Fruit fly (Drosophila melanogaster) whole organism, prepupa: ENCODE data around the gene ORMDL.
A peak's percentile ranks its signal among the peaks of the same experiment; 100 is the strongest.

ENCODE experiments used
- CG11294 ChIP-seq: fragments of 200-800 bp; sonication (Bioruptor generic); IDR thresholded peaks from 2 replicates; pipeline ENCODE4 v1.3.6; 2022; ENCODE audit warnings: missing biosample characterization, missing genetic modification characterization
- CG32006 ChIP-seq: fragments of 200-800 bp; sonication (Bioruptor generic); optimal IDR thresholded peaks from 3 replicates; lab custom pipeline; 2017; ENCODE audit warnings: missing biosample characterization, mild to moderate bottlenecking, missing genetic modification characterization
- CG6276 ChIP-seq: fragments of 200-800 bp; sonication (Bioruptor generic); optimal IDR thresholded peaks from 2 replicates; lab custom pipeline; 2017; ENCODE audit warnings: missing biosample characterization, mild to moderate bottlenecking, missing genetic modification characterization
- CG6792 ChIP-seq: fragments of 200-800 bp; sonication (Bioruptor generic); optimal IDR thresholded peaks from 3 replicates; lab custom pipeline; 2016; ENCODE audit warnings: missing biosample characterization, missing genetic modification characterization
- CG6808 ChIP-seq: fragments of 200-800 bp; sonication (Bioruptor generic); optimal IDR thresholded peaks from 3 replicates; lab custom pipeline; 2017; ENCODE audit warnings: missing biosample characterization, missing genetic modification characterization, mild to moderate bottlenecking, moderate library complexity, missing genetic modification reagents
- CG6854 ChIP-seq: fragments of 200-800 bp; sonication (Bioruptor generic); optimal IDR thresholded peaks from 2 replicates; lab custom pipeline; 2017; ENCODE audit warnings: missing biosample characterization, mild to moderate bottlenecking, missing genetic modification characterization
- CG8119 ChIP-seq: fragments of 200-800 bp; sonication (Bioruptor generic); IDR thresholded peaks from 3 replicates; pipeline ENCODE4 v1.3.6; 2022; ENCODE audit warnings: missing biosample characterization, missing genetic modification characterization
- CG8319 ChIP-seq: fragments of 200-800 bp; sonication (Bioruptor generic); optimal IDR thresholded peaks from 3 replicates; lab custom pipeline; 2016; ENCODE audit warnings: missing biosample characterization, missing genetic modification characterization
- CG8632 ChIP-seq: fragments of 200-800 bp; sonication (Bioruptor generic); optimal IDR thresholded peaks from 3 replicates; lab custom pipeline; 2016; ENCODE audit warnings: missing biosample characterization, missing genetic modification characterization
- Eip75B ChIP-seq: fragments of 200-800 bp; sonication (Bioruptor generic); optimal IDR thresholded peaks from 3 replicates; lab custom pipeline; 2016; ENCODE audit warnings: missing biosample characterization, missing genetic modification characterization
- Eip93F ChIP-seq: fragments of 200-800 bp; sonication (Bioruptor generic); optimal IDR thresholded peaks from 2 replicates; lab custom pipeline; 2016; ENCODE audit warnings: missing biosample characterization, mild to moderate bottlenecking, missing genetic modification characterization
- Ets96B ChIP-seq: fragments of 200-800 bp; optimal IDR thresholded peaks from 2 replicates; lab custom pipeline; 2019; ENCODE audit warnings: missing biosample characterization, mild to moderate bottlenecking, missing genetic modification characterization, moderate library complexity
- Gug ChIP-seq: fragments of 200-800 bp; sonication (Bioruptor generic); IDR thresholded peaks from 2 replicates; pipeline ENCODE4 v1.3.6; 2022; ENCODE audit warnings: missing biosample characterization, missing genetic modification characterization
- Hr39 ChIP-seq: fragments of 200-800 bp; sonication (Bioruptor generic); optimal IDR thresholded peaks from 2 replicates; lab custom pipeline; 2016; ENCODE audit warnings: missing biosample characterization, missing genetic modification characterization
- Hr4 ChIP-seq: fragments of 200-800 bp; sonication (Bioruptor generic); optimal IDR thresholded peaks from 3 replicates; lab custom pipeline; 2016; ENCODE audit warnings: missing biosample characterization, missing genetic modification characterization
- Lpt ChIP-seq: fragments of 200-800 bp; sonication (Bioruptor generic); optimal IDR thresholded peaks from 3 replicates; lab custom pipeline; 2016; ENCODE audit warnings: missing biosample characterization, missing genetic modification characterization
- Met ChIP-seq: fragments of 200-800 bp; sonication (Bioruptor generic); optimal IDR thresholded peaks from 3 replicates; lab custom pipeline; 2016; ENCODE audit warnings: missing biosample characterization, missing genetic modification characterization
- OdsH ChIP-seq: fragments of 200-800 bp; sonication (Bioruptor generic); optimal IDR thresholded peaks from 3 replicates; lab custom pipeline; 2016; ENCODE audit warnings: missing biosample characterization, missing genetic modification characterization
- acj6 ChIP-seq: fragments of 200-800 bp; sonication (Bioruptor generic); optimal IDR thresholded peaks from 3 replicates; lab custom pipeline; 2016; ENCODE audit warnings: missing biosample characterization, missing genetic modification characterization
- eg ChIP-seq: fragments of 200-800 bp; sonication (Bioruptor generic); IDR thresholded peaks from 3 replicates; pipeline ENCODE4 v1.3.6; 2022; ENCODE audit warnings: missing biosample characterization, missing genetic modification characterization
- esn ChIP-seq: fragments of 200-800 bp; sonication (Bioruptor generic); optimal IDR thresholded peaks from 2 replicates; lab custom pipeline; 2016; ENCODE audit warnings: missing biosample characterization, mild to moderate bottlenecking, missing genetic modification characterization, moderate library complexity
- fd59A ChIP-seq: fragments of 200-800 bp; sonication (Bioruptor generic); optimal IDR thresholded peaks from 2 replicates; lab custom pipeline; 2017; ENCODE audit warnings: missing biosample characterization, mild to moderate bottlenecking, missing genetic modification characterization, missing genetic modification reagents
- fd85E ChIP-seq: fragments of 200-800 bp; sonication (Bioruptor generic); optimal IDR thresholded peaks from 3 replicates; lab custom pipeline; 2016; ENCODE audit warnings: missing biosample characterization, missing genetic modification characterization
- fkh ChIP-seq: fragments of 200-800 bp; sonication (Bioruptor generic); optimal IDR thresholded peaks from 3 replicates; lab custom pipeline; 2017; ENCODE audit warnings: missing biosample characterization, mild to moderate bottlenecking, missing genetic modification characterization, moderate library complexity
- pdm3 ChIP-seq: fragments of 200-800 bp; sonication (Bioruptor generic); optimal IDR thresholded peaks from 3 replicates; lab custom pipeline; 2016; ENCODE audit warnings: missing biosample characterization, missing genetic modification characterization
- salr ChIP-seq, 2 experiments: fragments of 200-800 bp; sonication (Bioruptor generic); optimal IDR thresholded peaks; 3 replicates each; lab custom pipeline; 2016 to 2018; ENCODE audit warnings: missing biosample characterization in 2 of 2, missing genetic modification characterization in 2 of 2, mild to moderate bottlenecking in 1 of 2
- topi ChIP-seq: fragments of 200-800 bp; sonication (Bioruptor generic); optimal IDR thresholded peaks from 3 replicates; lab custom pipeline; 2016; ENCODE audit warnings: missing biosample characterization, missing genetic modification characterization

Gene ORMDL

DNA sequence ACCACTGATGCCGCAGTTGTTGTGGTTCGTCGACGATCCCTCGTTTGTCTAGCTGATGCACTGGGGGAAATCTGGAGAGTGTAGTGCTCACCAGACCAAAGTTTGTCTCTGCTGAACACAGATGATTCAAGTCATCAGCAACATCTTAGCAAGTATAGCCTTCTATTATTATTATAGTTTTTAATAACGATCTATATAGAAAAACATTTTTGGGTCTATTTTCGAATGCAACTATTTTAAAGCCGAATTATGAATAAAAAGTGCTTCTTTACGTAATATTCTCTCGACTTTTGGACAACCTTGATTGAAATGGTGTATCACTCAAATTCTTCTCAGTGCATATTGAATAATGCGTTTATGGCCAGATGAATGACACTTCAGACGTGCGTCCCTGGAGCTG, 50.6 kb downstream of the ORMDL start (continued):
- peak; percentile 25 for TF ChIP-seq CG8319 (GFP tag; lab: Kevin White, UChicago)
- no peak for TF ChIP-seq fd85E (GFP tag; lab: Kevin White, UChicago)
- TF ChIP-seq CG6276 (GFP tag; lab: Kevin White, UChicago), result no peak
- peak; percentile 58 for TF ChIP-seq Lpt (GFP tag; lab: Kevin White, UChicago)
- peak; percentile 73 for TF ChIP-seq Eip75B (GFP tag; lab: Kevin White, UChicago)
- TF ChIP-seq CG8632 (GFP tag; lab: Kevin White, UChicago), result peak; percentile 69
- no peak for TF ChIP-seq eg
- peak; percentile 34 for TF ChIP-seq esn (GFP tag; lab: Kevin White, UChicago)
- TF ChIP-seq CG6792, result peak; percentile 66
- no peak; the same call in none of the 3 replicates for TF ChIP-seq CG8119 (GFP tag; lab: Robert Waterston, UW)
- peak; percentile 67 to 83 for TF ChIP-seq salr (GFP tag; optimal IDR thresholded peaks at IDR 0.05; lab: Kevin White, UChicago)
- TF ChIP-seq fkh, result no peak
- peak; percentile 11 for TF ChIP-seq Hr39 (GFP tag; lab: Kevin White, UChicago)
- TF ChIP-seq Ets96B, result peak; percentile 91
- TF ChIP-seq Met (GFP tag; lab: Kevin White, UChicago), result no peak
- TF ChIP-seq acj6, result peak; percentile 79
- peak; percentile 62 for TF ChIP-seq CG32006 (GFP tag; lab: Kevin White, UChicago)
- peak; percentile 3 for TF ChIP-seq topi (GFP tag; lab: Kevin White, UChicago)
- no peak; the same call in 1 of the 2 replicates for TF ChIP-seq CG11294 (GFP tag; lab: Robert Waterston, UW)
- peak; percentile 92 for TF ChIP-seq CG6808
- TF ChIP-seq OdsH (GFP tag; lab: Kevin White, UChicago), result peak; percentile 79
- TF ChIP-seq fd59A (GFP tag; lab: Kevin White, UChicago), result peak; percentile 91
- no peak for TF ChIP-seq Gug (GFP tag; lab: Robert Waterston, UW)
- peak; percentile 74 for TF ChIP-seq pdm3 (GFP tag; lab: Kevin White, UChicago)
- no peak for TF ChIP-seq CG6854 (GFP tag; lab: Kevin White, UChicago)
- peak; percentile 32 for TF ChIP-seq Hr4 (GFP tag; lab: Kevin White, UChicago)
- no peak for TF ChIP-seq Eip93F (GFP tag; lab: Kevin White, UChicago)
- TF ChIP-seq, all 60 proteins: peak for 42
